Fruit fly (Drosophila melanogaster): ENCODE measurements around the gene AhcyL2.
A peak's percentile ranks its signal among the peaks of the same experiment; 100 is the strongest.
"Not testable (repeated sequence)": the region's sequence is repeated elsewhere in the genome, so short reads cannot be mapped to it uniquely, and the experiment has no call there.

AhcyL2 gene

DNA sequence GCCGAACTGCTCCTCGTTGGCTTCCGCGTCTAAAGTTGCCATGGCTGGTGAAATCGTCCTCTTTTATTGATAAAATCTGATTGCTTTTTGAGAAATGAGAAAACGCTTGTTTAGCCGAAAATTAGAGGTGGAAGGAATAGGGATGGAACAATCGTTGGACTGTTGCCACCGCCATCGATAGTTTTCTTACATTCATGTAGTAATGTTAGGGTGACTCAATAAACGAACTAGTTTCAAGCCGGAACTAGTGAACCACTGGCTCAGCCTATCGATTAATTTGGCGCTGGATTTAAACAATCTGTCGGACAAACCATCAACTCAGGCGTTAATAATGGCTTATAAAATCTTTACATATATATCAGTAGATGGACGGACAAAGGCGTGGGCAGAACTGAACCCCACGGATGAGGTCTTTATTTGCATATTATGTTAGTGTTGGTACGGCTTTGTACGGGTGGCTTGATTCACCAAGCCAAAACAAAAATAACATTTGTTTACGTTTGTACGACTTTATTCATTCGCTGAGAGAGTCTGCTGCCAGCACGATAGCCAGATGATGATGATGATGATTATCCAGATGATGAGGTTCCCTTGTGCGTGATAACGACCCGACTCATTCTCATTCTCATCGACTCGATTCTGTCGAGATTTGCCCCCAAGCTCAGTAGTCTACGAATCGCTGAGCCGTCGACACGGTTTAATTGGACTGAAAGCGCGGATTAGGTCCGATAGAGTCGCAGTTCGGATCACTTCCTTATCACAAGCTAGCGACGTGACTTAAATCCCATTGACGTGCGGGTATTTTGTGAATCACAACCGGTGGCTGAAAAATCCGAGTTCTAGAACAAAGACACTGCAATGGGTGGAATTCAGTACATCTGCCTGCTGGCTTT lies 20.5 kb upstream of the AhcyL2 start, which contains the start of the genes Sf3a1 and Irc (continued):
- TF ChIP-seq lz (GFP tag; optimal IDR thresholded peaks at IDR 0.05) (no peak), fkh (GFP tag; optimal IDR thresholded peaks at IDR 0.05) (peak; percentile 33), CG8632 (GFP tag; optimal IDR thresholded peaks at IDR 0.05) (no peak), CG15336 (GFP tag; IDR thresholded peaks at IDR 0.05) (no peak), Eip78C (GFP tag) (peak; percentile 70), Lpt (GFP tag; optimal IDR thresholded peaks at IDR 0.05) (no peak), CG3032 (tag; optimal IDR thresholded peaks at IDR 0.05) (no peak), net (GFP tag; optimal IDR thresholded peaks at IDR 0.05) (no peak)

DNA sequence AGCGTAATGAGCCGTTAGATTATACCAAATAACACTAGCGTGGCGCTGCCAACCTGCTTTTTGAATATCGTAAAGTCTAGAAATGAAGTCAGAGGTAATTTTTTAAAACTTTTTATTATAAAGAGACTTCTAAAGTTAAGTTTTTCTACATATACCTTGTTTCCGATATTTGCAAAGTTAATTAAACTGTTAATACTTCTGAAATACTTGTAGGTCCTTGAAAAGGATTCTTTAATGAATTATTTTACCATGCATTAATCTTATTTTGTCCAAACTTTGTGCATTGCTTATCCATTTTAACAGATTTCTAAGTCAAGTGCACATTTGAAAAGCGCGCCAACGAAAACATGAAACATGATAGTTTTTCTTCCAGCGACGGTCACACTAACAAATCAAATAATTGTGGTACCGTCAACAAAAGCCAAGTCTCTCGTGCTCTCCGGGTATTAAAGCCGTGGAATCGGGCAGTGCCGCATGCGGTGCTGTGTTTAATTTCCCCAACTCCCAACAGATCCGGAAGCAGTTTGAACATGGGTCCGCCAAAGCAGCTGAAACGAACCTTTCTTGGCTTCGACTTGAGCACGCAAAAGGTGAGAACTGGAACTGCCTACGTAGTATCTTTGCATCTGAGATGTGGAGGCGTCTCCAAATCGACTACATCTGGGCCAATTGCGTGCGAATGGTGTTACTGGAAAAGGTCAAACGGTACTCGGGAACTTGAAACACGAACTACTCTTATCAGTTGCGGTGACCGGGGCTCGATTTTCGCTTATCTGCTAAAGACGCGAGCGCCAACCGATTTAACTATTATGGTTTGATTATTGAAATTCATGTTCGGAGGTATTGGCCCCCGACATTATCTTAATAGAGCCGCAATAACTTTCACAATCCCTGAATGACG lies 14.4 kb upstream of the AhcyL2 start, which contains the start of the genes EMC2A and CG3534:
EMC2A (minus strand) TSS at position 13 of the 901 bp plus-strand sequence.
CG3534 (plus strand) TSS at position 388 of the 901 bp plus-strand sequence.
- TF ChIP-seq CG3032 (tag; optimal IDR thresholded peaks at IDR 0.05) (peak; percentile 54), ss (GFP tag; optimal IDR thresholded peaks at IDR 0.05) (no peak), CG10631 (GFP tag; optimal IDR thresholded peaks at IDR 0.05) (peak; percentile 25), salr (GFP tag; optimal IDR thresholded peaks at IDR 0.05) (no peak), svp (GFP tag) (peak; percentile 67), dsx (GFP tag; optimal IDR thresholded peaks at IDR 0.05; ENCODE audit: poor library complexity, severe bottlenecking) (peak; percentile 8), lz (GFP tag; optimal IDR thresholded peaks at IDR 0.05) (peak; percentile 41), Eip75B (GFP tag; optimal IDR thresholded peaks at IDR 0.05) (peak; percentile 44), fkh (GFP tag; optimal IDR thresholded peaks at IDR 0.05) (peak; percentile 73), esn (GFP tag; optimal IDR thresholded peaks at IDR 0.05) (no peak)

DNA sequence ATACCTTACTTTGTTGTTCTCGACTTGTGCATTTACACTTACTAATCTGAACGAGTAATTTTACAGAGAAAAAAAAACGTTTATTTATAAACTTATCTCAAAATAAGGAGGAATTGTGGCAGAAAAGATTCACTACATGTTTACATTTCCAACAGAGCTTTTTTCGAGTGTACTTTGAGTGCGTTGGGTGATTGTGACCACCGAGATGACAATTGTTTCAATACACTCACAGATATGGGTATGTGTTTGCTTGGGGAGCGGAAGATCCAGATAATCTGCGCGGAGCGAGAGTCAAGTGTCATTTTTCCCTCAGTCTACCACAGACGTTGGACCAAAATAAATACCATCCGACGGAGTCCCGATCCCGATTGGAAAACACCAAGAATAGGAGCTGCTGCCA lies 10.8 kb upstream of the AhcyL2 start, which contains the start of gene CG31274:
CG31274 (plus strand) TSS at position 301 of the 400 bp plus-strand sequence.
- TF ChIP-seq CG11902, CG32006, net (GFP tag; optimal IDR thresholded peaks at IDR 0.05): not testable (repeated sequence)

DNA sequence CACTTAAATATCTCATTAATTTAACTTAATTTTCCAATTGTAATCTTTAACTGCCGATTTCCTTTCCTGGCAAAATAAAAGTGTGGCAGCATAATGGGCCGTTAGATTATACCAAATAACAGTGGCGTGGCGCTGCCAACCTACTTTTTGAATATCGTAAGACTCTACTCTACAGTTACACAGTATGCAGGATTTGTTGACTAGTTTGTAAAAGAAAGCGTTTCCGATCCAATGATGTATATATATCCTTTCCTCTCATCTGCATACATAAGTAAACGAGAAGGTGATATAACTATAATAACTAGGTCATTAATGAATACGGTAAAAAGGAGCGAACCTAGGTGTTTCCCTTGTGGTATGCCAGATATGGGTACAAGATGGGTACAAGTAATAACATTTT lies 9.8 kb upstream of the AhcyL2 start, which contains the start of gene EMC2B:
EMC2B (minus strand) TSS at position 98 of the 400 bp plus-strand sequence.
- TF ChIP-seq CG6808 (GFP tag; optimal IDR thresholded peaks at IDR 0.05): no peak
- TF ChIP-seq fd85E (GFP tag; optimal IDR thresholded peaks at IDR 0.05): no peak
- TF ChIP-seq CG1621 (tag; optimal IDR thresholded peaks at IDR 0.05): peak; percentile 41
- TF ChIP-seq pdm3 (GFP tag; optimal IDR thresholded peaks at IDR 0.05): no peak
- no peak for TF ChIP-seq Blimp-1 (GFP tag; optimal IDR thresholded peaks at IDR 0.05)
- TF ChIP-seq CG10631 (GFP tag; optimal IDR thresholded peaks at IDR 0.05): peak; percentile 33
- no peak for TF ChIP-seq Lpt (GFP tag; optimal IDR thresholded peaks at IDR 0.05)
- TF ChIP-seq OdsH (GFP tag; optimal IDR thresholded peaks at IDR 0.05): no peak
- TF ChIP-seq Hr4 (GFP tag; optimal IDR thresholded peaks at IDR 0.05): peak; percentile 57
- TF ChIP-seq net (GFP tag; optimal IDR thresholded peaks at IDR 0.05): no peak
- peak; percentile 47 for TF ChIP-seq Sox102F (GFP tag; optimal IDR thresholded peaks at IDR 0.05)
- no peak for TF ChIP-seq Met (GFP tag; optimal IDR thresholded peaks at IDR 0.05)
- peak; percentile 21 for TF ChIP-seq acj6 (GFP tag; optimal IDR thresholded peaks at IDR 0.05)
- no peak for TF ChIP-seq Eip93F (GFP tag; optimal IDR thresholded peaks at IDR 0.05)
- TF ChIP-seq fd59A (GFP tag; optimal IDR thresholded peaks at IDR 0.05): no peak
- TF ChIP-seq esn (GFP tag; optimal IDR thresholded peaks at IDR 0.05): peak; percentile 58
- TF ChIP-seq dsx (GFP tag; optimal IDR thresholded peaks at IDR 0.05; ENCODE audit: poor library complexity, severe bottlenecking): no peak
- no peak for TF ChIP-seq CG4318 (GFP tag; optimal IDR thresholded peaks at IDR 0.05)
- TF ChIP-seq svp (GFP tag): peak; percentile 20
- TF ChIP-seq Sox15 (GFP tag; optimal IDR thresholded peaks at IDR 0.05): no peak
- no peak for TF ChIP-seq CG6276 (GFP tag; optimal IDR thresholded peaks at IDR 0.05)
- TF ChIP-seq dac (GFP tag; optimal IDR thresholded peaks at IDR 0.05): no peak
- no peak for TF ChIP-seq CG11762 (GFP tag; optimal IDR thresholded peaks at IDR 0.05; ENCODE audit: insufficient read depth)
- TF ChIP-seq Sox14 (GFP tag; optimal IDR thresholded peaks at IDR 0.05): peak; percentile 46
- TF ChIP-seq CG3032 (tag; optimal IDR thresholded peaks at IDR 0.05): peak; percentile 47
- peak; percentile 4 for TF ChIP-seq CG6792 (GFP tag; optimal IDR thresholded peaks at IDR 0.05)
- TF ChIP-seq Ets96B (tag; optimal IDR thresholded peaks at IDR 0.05): no peak
- no peak for TF ChIP-seq spab (GFP tag; optimal IDR thresholded peaks at IDR 0.05)
- TF ChIP-seq topi (GFP tag; optimal IDR thresholded peaks at IDR 0.05): peak; percentile 51
- peak; percentile 60 for TF ChIP-seq Hr39 (GFP tag; optimal IDR thresholded peaks at IDR 0.05)
